Fruit fly (Drosophila melanogaster): Measurements from ENCODE around the gene CG13599.

Gene CG13599

DNA sequence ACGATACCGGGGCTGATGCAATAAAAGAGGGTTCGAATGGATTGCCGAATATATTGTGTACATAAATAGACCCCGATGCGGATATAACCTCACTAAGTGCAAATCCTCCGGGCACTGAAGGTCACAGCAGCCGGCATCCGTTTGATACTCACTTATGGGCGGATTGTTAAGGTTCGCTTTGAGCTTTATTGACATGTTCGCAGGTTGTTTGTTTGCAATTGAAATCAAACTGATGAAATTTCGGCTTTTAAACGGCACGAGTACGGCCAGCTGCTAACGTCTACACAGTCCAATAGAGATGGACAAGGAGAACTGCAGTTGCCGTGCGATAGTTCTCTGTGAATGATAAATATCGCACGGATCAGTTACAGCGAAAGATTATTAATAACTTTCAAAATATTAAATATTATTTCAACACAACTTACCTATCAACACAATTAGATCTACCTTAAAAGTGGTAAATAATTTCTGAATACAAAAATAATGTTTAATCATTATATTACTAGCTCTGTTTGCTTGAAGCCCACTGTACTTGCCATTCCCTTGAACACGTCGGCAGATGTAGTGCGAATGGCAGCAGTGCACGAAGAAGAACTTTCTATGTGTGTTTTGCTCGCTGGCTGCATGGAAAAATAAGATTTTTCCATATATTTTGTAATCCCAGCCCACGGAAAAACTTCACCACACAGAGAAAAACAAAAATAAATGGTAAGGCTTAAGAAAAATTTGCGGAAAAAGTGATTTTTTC, 26.8 kb downstream of the CG13599 start, which contains the start of the genes GluProRS and AP-1sigma (continued):
- TF ChIP-seq Sox102F (GFP tag; optimal IDR thresholded peaks at IDR 0.05) = peak; percentile 90
- peak; percentile 90 for TF ChIP-seq stc (GFP tag; IDR thresholded peaks at IDR 0.05)
- TF ChIP-seq cg (GFP tag; optimal IDR thresholded peaks at IDR 0.05) = peak; percentile 90
- peak; percentile 38 for TF ChIP-seq luna (GFP tag; optimal IDR thresholded peaks at IDR 0.05)
- peak; percentile 79 for TF ChIP-seq corto (GFP tag; optimal IDR thresholded peaks at IDR 0.05)
- TF ChIP-seq Optix (GFP tag; IDR thresholded peaks at IDR 0.05) = peak; percentile 91
- peak; percentile 99 for TF ChIP-seq Ets65A (GFP tag)
- peak; percentile 74 for TF ChIP-seq Lhr (GFP tag; optimal IDR thresholded peaks at IDR 0.05)
- peak; percentile 87 for TF ChIP-seq gsb-n (tag; optimal IDR thresholded peaks at IDR 0.05)
- peak; percentile 28 for TF ChIP-seq CG11398 (GFP tag; optimal IDR thresholded peaks at IDR 0.05)
- peak; percentile 93 for TF ChIP-seq Bgb (GFP tag; IDR thresholded peaks at IDR 0.05; ENCODE audit: partially characterized antibody)
- no peak for TF ChIP-seq HLHmδ (GFP tag; optimal IDR thresholded peaks at IDR 0.05)
- TF ChIP-seq CG4360 (GFP tag; IDR thresholded peaks at IDR 0.05) = peak; percentile 78
- TF ChIP-seq sim (GFP tag; IDR thresholded peaks at IDR 0.05) = peak; percentile 87
- TF ChIP-seq Lim3 (GFP tag; IDR thresholded peaks at IDR 0.05) = peak; percentile 73
- TF ChIP-seq CG1024 (GFP tag; IDR thresholded peaks at IDR 0.05) = peak; percentile 90
- peak in 1 of 2 experiments; percentile 32 for TF ChIP-seq Eip74EF (GFP tag; optimal IDR thresholded peaks at IDR 0.05)
- peak; percentile 70 for TF ChIP-seq CG17802 (tag; optimal IDR thresholded peaks at IDR 0.05)
- peak; percentile 95 for TF ChIP-seq Ada2b (GFP tag; IDR thresholded peaks at IDR 0.05)
- peak; percentile 67 for TF ChIP-seq bowl (GFP tag; IDR thresholded peaks at IDR 0.05)

DNA sequence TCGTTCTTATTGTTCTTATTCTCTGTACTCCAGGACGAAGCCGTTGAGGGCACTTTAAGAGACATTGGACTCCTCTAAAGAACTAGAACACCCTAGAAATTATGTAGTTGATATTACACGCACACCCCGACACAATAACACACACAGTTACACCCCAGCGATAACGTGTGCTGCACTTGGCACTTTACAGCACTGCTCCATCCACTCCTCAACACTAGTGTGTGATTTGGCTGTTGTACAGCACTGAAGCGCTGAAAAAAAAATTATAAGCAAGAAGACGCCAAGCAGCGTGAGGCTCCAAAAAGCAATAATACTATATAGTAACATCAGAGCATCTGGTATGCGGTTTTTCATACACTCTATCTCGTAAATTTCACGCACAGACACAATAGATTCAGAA, 29.4 kb downstream of the CG13599 start:
- TF ChIP-seq Doc3 (GFP tag; IDR thresholded peaks at IDR 0.05; ENCODE audit: partially characterized antibody) (0 out of 3 replicates have a peak, but pooled peaks have one; percentile 13), aop (GFP tag; IDR thresholded peaks at IDR 0.05) (no peak), CG17361 (GFP tag; IDR thresholded peaks at IDR 0.05) (no peak), bab2 (GFP tag; optimal IDR thresholded peaks at IDR 0.05) (no peak), cad (GFP tag; optimal IDR thresholded peaks at IDR 0.05) (no peak), dmrt99B (tag; optimal IDR thresholded peaks at IDR 0.05) (no peak), CG8290 (GFP tag; optimal IDR thresholded peaks at IDR 0.05) (peak; percentile 36), CG8290 (tag; optimal IDR thresholded peaks at IDR 0.05) (no peak), stwl (tag; optimal IDR thresholded peaks at IDR 0.05) (peak; percentile 99), gce (GFP tag; IDR thresholded peaks at IDR 0.05) (0 out of 3 replicates have a peak, but pooled peaks have one; percentile 8), fru (optimal IDR thresholded peaks at IDR 0.05) (no peak), Scr (GFP tag; IDR thresholded peaks at IDR 0.05; ENCODE audit: partially characterized antibody) (0 out of 2 replicates have a peak, but pooled peaks have one; percentile 17), ind (GFP tag; optimal IDR thresholded peaks at IDR 0.05) (no peak), CG10267 (tag; optimal IDR thresholded peaks at IDR 0.05) (peak; percentile 47), HLH54F (GFP tag; optimal IDR thresholded peaks at IDR 0.05) (no peak), oc (tag; optimal IDR thresholded peaks at IDR 0.05) (no peak), CG16813 (GFP tag; IDR thresholded peaks at IDR 0.05; ENCODE audit: partially characterized antibody) (peak; percentile 39; the same call in 1 of the 3 replicates)

DNA sequence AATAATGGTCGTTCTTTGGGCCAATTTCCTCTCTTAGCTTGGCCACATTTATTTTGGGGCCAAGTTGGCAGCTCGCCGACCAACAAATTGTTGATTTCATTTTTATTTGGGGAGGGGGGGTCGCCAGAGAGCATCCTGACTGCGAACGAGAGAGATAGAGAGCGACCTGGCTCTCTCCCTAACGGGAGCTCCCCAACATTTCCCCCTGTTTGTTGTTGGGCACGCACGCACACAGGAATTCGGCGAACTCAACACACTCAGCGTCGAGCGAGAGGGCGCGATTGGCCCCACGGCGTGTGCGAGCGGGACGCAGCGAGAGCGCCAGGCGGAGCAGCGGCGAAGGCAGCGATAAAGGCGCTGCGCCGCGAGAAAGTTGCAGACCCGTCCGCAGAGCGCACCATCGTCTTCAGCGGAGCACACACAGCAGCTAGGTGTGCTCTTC, 31.4 kb downstream of the CG13599 start, which contains the start of gene CG31140:
Gene CG31140 (plus strand): TSS at position 400 of the 442 bp plus-strand sequence.
- TF ChIP-seq CG30020 (tag; optimal IDR thresholded peaks at IDR 0.05) = no peak
- TF ChIP-seq gfzf (GFP tag; optimal IDR thresholded peaks at IDR 0.05) = peak; percentile 55
- no peak for TF ChIP-seq CG3726 (GFP tag; IDR thresholded peaks at IDR 0.05)
- no peak for TF ChIP-seq CG6272 (GFP tag; IDR thresholded peaks at IDR 0.05)
- TF ChIP-seq slbo (GFP tag; IDR thresholded peaks at IDR 0.05) = no peak
- TF ChIP-seq CG8388 (GFP tag; optimal IDR thresholded peaks at IDR 0.05) = no peak
- TF ChIP-seq CG17829 (tag; optimal IDR thresholded peaks at IDR 0.05) = peak; percentile 13
- TF ChIP-seq CG3163 (GFP tag; optimal IDR thresholded peaks at IDR 0.05) = no peak
- TF ChIP-seq CG12744 (GFP tag; optimal IDR thresholded peaks at IDR 0.05) = no peak
- TF ChIP-seq Aef1 (GFP tag; IDR thresholded peaks at IDR 0.05) = peak; percentile 41; the same call in 1 of the 3 replicates
- peak; percentile 34 for TF ChIP-seq stwl (tag; optimal IDR thresholded peaks at IDR 0.05)
- TF ChIP-seq Doc3 (GFP tag; IDR thresholded peaks at IDR 0.05; ENCODE audit: partially characterized antibody) = peak; percentile 30; the same call in 1 of the 3 replicates
- TF ChIP-seq CG2875 (GFP tag; optimal IDR thresholded peaks at IDR 0.05) = no peak
- TF ChIP-seq zen2 (GFP tag; IDR thresholded peaks at IDR 0.05; ENCODE audit: partially characterized antibody) = 0 out of 3 replicates have a peak, but pooled peaks have one; percentile 44
